Fruit fly (Drosophila melanogaster) Kc167 (cell line): Measurements from ENCODE around the gene CG32305.

ENCODE experiments used
- Myc ChIP-seq: fragments of >200 bp; optimal IDR thresholded peaks from 2 replicates; lab custom pipeline; 2017; ENCODE audit warnings: missing external identifiers
- Sin3A ChIP-seq: fragments of >200 bp; optimal IDR thresholded peaks from 2 replicates; lab custom pipeline; 2018; ENCODE audit warnings: missing external identifiers
- h ChIP-seq: fragments of >200 bp; optimal IDR thresholded peaks from 3 replicates; lab custom pipeline; 2018; ENCODE audit warnings: missing external identifiers
- insv ChIP-seq: fragments of >200 bp; optimal IDR thresholded peaks from 3 replicates; lab custom pipeline; 2018; ENCODE audit warnings: missing external identifiers
- psq ChIP-seq: fragments of >200 bp; optimal IDR thresholded peaks from 2 replicates; lab custom pipeline; 2017; ENCODE audit warnings: missing external identifiers
- ttk ChIP-seq: sonication (Bioruptor generic); optimal IDR thresholded peaks from 2 replicates; lab custom pipeline; 2017; ENCODE audit warnings: missing external identifiers

Gene CG32305

dm6 chr3L:2248335-2248734 is at the start of gene CG32305:
CG32305 (plus strand) TSS chr3L:2248635.
- TF ChIP-seq Myc (lab: Kevin White, UChicago) (no peak), Sin3A (lab: Kevin White, UChicago) (no peak), ttk (lab: Kevin White, UChicago) (no peak), psq (no peak)

dm6 chr3L:2212403-2212802 is 36.0 kb upstream of the CG32305 start, which contains the start of gene CG15878:
CG15878 (minus strand) TSS chr3L:2212503.
- TF ChIP-seq insv (lab: Kevin White, UChicago) (no peak), ttk (lab: Kevin White, UChicago) (no peak), h (lab: Kevin White, UChicago) (no peak), psq (no peak), Myc (lab: Kevin White, UChicago) (no peak), Sin3A (lab: Kevin White, UChicago) (no peak)

dm6 chr3L:2228367-2229171 is 19.9 kb upstream of the CG32305 start:
- TF ChIP-seq h (lab: Kevin White, UChicago), result no peak
- no peak for TF ChIP-seq psq
- no peak for TF ChIP-seq Sin3A (lab: Kevin White, UChicago)
- no peak for TF ChIP-seq ttk (lab: Kevin White, UChicago)
- TF ChIP-seq insv (lab: Kevin White, UChicago), result no peak
- no peak for TF ChIP-seq Myc (lab: Kevin White, UChicago)

- TF ChIP-seq insv (lab: Kevin White, UChicago) (no peak), Myc (lab: Kevin White, UChicago) (no peak)
Measured at dm6 chr3L:2229172-2229696, 19.2 kb upstream of the CG32305 start, which contains the start of gene Oseg2. Oseg2 (plus strand) TSS chr3L:2229646.

- TF ChIP-seq Sin3A (lab: Kevin White, UChicago) (no peak), Myc (lab: Kevin White, UChicago) (no peak), psq (no peak), ttk (lab: Kevin White, UChicago) (no peak), insv (lab: Kevin White, UChicago) (no peak), h (lab: Kevin White, UChicago) (no peak)
Measured at dm6 chr3L:2237034-2237433, 11.4 kb upstream of the CG32305 start, which contains the start of gene CG9018. CG9018 (minus strand) TSS chr3L:2237076.

- no peak for TF ChIP-seq Myc (lab: Kevin White, UChicago)
- TF ChIP-seq ttk (lab: Kevin White, UChicago), result no peak
- TF ChIP-seq h (lab: Kevin White, UChicago), result no peak
- TF ChIP-seq Sin3A (lab: Kevin White, UChicago), result no peak
- TF ChIP-seq psq, result no peak
- TF ChIP-seq insv (lab: Kevin White, UChicago), result no peak
Measured at dm6 chr3L:2237543-2238233, 10.7 kb upstream of the CG32305 start, which contains the start of gene ACXD. ACXD (plus strand) TSS chr3L:2237608.

dm6 chr3L:2243846-2244528 is 4.4 kb upstream of the CG32305 start, which contains the start of gene CG32301:
CG32301 (plus strand) TSS chr3L:2244478.
- TF ChIP-seq Sin3A (lab: Kevin White, UChicago), result no peak
- TF ChIP-seq psq, result no peak
- no peak for TF ChIP-seq Myc (lab: Kevin White, UChicago)
- no peak for TF ChIP-seq h (lab: Kevin White, UChicago)
- TF ChIP-seq insv (lab: Kevin White, UChicago), result no peak
- TF ChIP-seq ttk (lab: Kevin White, UChicago), result no peak

dm6 chr3L:2253962-2254662 is 5.7 kb downstream of the CG32305 start:
- no peak for TF ChIP-seq Sin3A (lab: Kevin White, UChicago)

- TF ChIP-seq Sin3A (lab: Kevin White, UChicago) (no peak), h (lab: Kevin White, UChicago) (no peak), ttk (lab: Kevin White, UChicago) (no peak), psq (no peak), insv (lab: Kevin White, UChicago) (no peak), Myc (lab: Kevin White, UChicago) (no peak)
Measured at dm6 chr3L:2255775-2256174, 7.3 kb downstream of the CG32305 start.

- TF ChIP-seq h (lab: Kevin White, UChicago) (no peak), insv (lab: Kevin White, UChicago) (no peak), psq (no peak), ttk (lab: Kevin White, UChicago) (no peak), Sin3A (lab: Kevin White, UChicago) (no peak), Myc (lab: Kevin White, UChicago) (no peak)
Measured at dm6 chr3L:2256422-2257172, 8.2 kb downstream of the CG32305 start.
